Worm (Caenorhabditis elegans): ENCODE data around the gene H40L08.8.

- TF ChIP-seq W03F9.2 (tag; optimal IDR thresholded peaks at IDR 0.05) (no peak), him-1 (tag; optimal IDR thresholded peaks at IDR 0.05) (no peak), dao-5 (tag; optimal IDR thresholded peaks at IDR 0.05) (no peak)
Measured at ce11 chrX:15126736-15127135, 49.3 kb upstream of the H40L08.8 start.
